Worm (Caenorhabditis elegans): ENCODE results near the gene F59B10.6.

Gene F59B10.6

DNA sequence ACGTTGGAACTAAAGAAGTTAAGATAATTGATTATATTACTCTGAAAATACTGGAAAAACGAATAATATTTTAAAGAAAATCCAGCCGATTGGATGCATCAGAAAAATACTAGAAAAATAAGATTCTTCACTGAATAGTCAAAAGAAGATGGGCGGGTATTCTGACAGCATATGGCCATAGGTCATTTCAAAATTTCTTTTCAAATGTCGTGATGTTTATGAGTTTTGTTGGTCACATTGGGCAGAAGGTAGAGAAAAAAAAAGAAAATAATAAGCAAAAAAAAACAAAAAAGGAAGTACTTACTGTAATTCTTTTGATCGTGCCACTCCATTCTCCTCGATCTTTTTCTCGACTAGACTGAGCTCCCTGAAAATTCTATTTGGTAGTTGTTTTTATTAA, 691 bp downstream of the F59B10.6 start, which contains the start of gene F59B10.5:
Gene F59B10.5 (minus strand): TSS at position 101 of the 400 bp plus-strand sequence.
- TF ChIP-seq arid-1 (GFP tag; conservative IDR thresholded peaks at IDR 0.05) (no peak), madf-9 (GFP tag; conservative IDR thresholded peaks at IDR 0.05) (no peak), mxl-3 (GFP tag; optimal IDR thresholded peaks at IDR 0.05) (no peak), attf-4 (tag; optimal IDR thresholded peaks at IDR 0.05) (no peak), fos-1 (tag; optimal IDR thresholded peaks at IDR 0.05) (no peak), ceh-20 (GFP tag; IDR thresholded peaks at IDR 0.05) (no peak), hlh-11 (tag; optimal IDR thresholded peaks at IDR 0.05) (no peak), F26F4.8 (GFP tag; conservative IDR thresholded peaks at IDR 0.05) (no peak), ztf-11 (tag; optimal IDR thresholded peaks at IDR 0.05) (no peak), mep-1 (tag; optimal IDR thresholded peaks at IDR 0.05) (no peak), ceh-62 (tag; optimal IDR thresholded peaks at IDR 0.05) (no peak)

DNA sequence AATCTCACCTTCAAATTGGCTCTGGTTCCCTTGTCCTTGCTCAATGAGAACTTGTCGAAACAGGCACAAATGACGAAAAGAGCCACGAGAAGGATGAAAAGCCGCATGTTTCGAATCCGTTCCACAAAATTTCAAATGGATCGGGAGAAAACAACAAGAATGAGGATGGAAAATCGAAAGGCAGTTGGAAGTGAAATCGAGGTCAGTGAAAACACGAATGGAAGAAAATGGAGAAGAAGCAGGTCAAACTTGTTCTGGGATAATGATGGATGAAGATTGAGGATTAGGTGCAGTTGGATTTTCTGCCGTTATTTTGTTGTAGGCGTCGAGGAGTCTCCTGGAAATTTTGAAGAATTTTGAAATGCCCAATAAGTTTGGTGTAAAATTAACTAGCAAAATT, 1.2 kb downstream of the F59B10.6 start:
- TF ChIP-seq mdt-29 (GFP tag; IDR thresholded peaks at IDR 0.05): no peak

DNA sequence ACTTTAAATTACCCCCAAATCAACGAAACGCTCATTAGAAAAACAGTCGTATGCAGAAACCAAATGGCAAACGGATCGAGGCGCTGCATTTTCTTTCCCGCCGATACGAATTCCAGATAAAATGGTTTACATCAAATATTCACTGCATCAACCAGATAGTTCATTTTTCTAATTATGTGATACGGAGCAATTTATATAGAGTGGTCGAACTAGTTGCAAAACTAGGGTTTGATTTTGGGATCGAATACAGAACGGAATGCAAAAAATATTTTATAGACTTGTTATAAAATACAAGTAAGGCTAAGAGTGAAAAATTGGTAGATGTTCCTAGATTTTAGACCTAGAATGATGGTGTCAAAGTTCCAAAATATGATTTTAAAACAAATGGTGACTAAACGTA, 4.4 kb downstream of the F59B10.6 start:
- TF ChIP-seq lin-15B (tag; optimal IDR thresholded peaks at IDR 0.05) (no peak), aha-1 (tag) (peak; percentile 80)

DNA sequence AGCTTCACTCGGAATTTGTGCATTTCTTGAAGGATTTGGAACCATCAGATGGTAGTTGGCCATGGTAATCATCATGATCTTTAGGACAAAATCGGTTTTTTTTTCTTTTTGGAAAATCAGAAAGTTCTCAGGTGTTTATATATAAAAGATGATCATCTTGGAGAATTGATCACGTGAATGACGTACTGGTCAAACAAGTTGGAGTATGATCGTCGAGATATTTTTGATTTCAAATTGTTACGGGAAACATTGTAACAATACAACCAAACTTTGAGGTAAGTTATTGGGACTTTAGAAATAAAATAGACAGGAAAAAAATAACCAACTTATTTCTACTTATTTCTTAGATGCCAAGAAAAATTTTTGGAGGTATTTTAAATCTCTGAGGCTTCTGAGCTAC, 5.3 kb downstream of the F59B10.6 start, which contains the start of gene F59B10.4:
Gene F59B10.4 (minus strand): TSS at position 101 of the 400 bp plus-strand sequence.
- TF ChIP-seq dmd-6 (GFP tag; IDR thresholded peaks at IDR 0.05) (0 out of 2 replicates have a peak, but pooled peaks have one; percentile 8), dmd-9 (GFP tag; IDR thresholded peaks at IDR 0.05) (no peak)

DNA sequence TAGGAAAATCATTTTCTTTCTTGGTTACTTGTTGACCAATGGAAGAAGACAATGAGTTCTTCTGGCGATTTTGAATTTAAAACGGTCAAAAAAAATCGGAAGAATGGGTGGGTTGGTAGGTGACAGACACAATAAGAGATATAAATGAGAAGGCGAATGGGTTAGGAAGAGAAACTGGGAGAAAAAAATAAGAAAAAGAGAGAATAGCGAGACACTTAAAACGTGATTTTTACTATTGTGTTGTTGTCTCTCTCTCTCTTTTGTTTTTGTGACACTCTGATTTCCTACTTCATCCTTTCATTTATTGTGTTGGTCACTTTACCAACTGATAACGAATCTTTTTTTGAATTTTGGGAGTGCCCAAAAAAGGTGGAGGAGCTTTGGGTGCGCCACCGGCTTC, 7.9 kb downstream of the F59B10.6 start:
- TF ChIP-seq nhr-11 (tag; optimal IDR thresholded peaks at IDR 0.05) (peak; percentile 4), daf-19 (GFP tag; conservative IDR thresholded peaks at IDR 0.05) (no peak), dve-1 (tag; optimal IDR thresholded peaks at IDR 0.05; ENCODE audit: insufficient read depth) (peak; percentile 6), aha-1 (tag) (no peak), ces-1 (GFP tag; optimal IDR thresholded peaks at IDR 0.05) (no peak), aly-2 (tag; optimal IDR thresholded peaks at IDR 0.05) (no peak), snpc-4 (tag; optimal IDR thresholded peaks at IDR 0.05) (no peak), hlh-11 (tag; optimal IDR thresholded peaks at IDR 0.05) (peak; percentile 20), hif-1 (tag; optimal IDR thresholded peaks at IDR 0.05) (no peak), tra-1 (GFP tag; IDR thresholded peaks at IDR 0.05) (peak; percentile 38; the same call in 1 of the 2 replicates), ceh-62 (tag; optimal IDR thresholded peaks at IDR 0.05) (no peak), nhr-28 (tag; optimal IDR thresholded peaks at IDR 0.05) (peak; percentile 40), hlh-30 (tag; optimal IDR thresholded peaks at IDR 0.05; ENCODE audit: insufficient read depth) (peak; percentile 31), mdl-1 (tag; optimal IDR thresholded peaks at IDR 0.05) (peak in 1 of 2 experiments; percentile 28), rbr-2 (tag; optimal IDR thresholded peaks at IDR 0.05) (no peak), zag-1 (tag; optimal IDR thresholded peaks at IDR 0.05) (no peak), ZK337.2 (GFP tag; IDR thresholded peaks at IDR 0.05) (no peak), mxl-3 (GFP tag; optimal IDR thresholded peaks at IDR 0.05) (peak; percentile 27)

DNA sequence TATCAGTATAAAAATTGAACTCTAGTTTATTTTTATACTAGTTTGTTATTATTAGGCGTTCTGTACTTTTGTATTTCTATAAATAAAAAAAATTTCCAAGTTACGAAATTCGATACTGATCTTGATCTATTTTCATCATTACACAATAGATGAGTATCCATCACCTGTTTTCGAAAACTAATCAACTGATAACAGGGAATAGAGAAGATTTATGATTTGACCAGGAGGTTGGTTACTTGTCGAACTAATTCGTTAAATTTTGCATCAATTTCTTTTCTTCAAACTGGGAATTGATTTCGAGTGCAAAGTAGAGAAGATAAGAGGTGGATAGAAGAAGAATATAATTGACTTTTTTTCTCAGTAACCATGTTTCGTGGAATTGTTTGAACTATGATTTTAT, 8.9 kb downstream of the F59B10.6 start:
- peak; percentile 15; the same call in 1 of the 2 replicates for TF ChIP-seq dmd-6 (GFP tag; IDR thresholded peaks at IDR 0.05)
- TF ChIP-seq aha-1 (tag): peak; percentile 91
- TF ChIP-seq hlh-30 (tag; optimal IDR thresholded peaks at IDR 0.05; ENCODE audit: insufficient read depth): peak; percentile 38
- TF ChIP-seq ces-1 (GFP tag; optimal IDR thresholded peaks at IDR 0.05): no peak
- TF ChIP-seq nhr-28 (tag; optimal IDR thresholded peaks at IDR 0.05): peak; percentile 50
- TF ChIP-seq cey-2 (tag; optimal IDR thresholded peaks at IDR 0.05; ENCODE audit: borderline replicate concordance, insufficient read depth): no peak

Data from whole organism, L4 larva.